Worm (Caenorhabditis elegans) whole organism, L4 larva: ENCODE measurements around the gene ZK688.1.

ENCODE experiments used
- F10B5.3 ChIP-seq: sonication (generic microtip); optimal IDR thresholded peaks from 2 replicates; lab custom pipeline; 2016; ENCODE audit warnings: mild to moderate bottlenecking, missing genetic modification characterization, missing compliant biosample characterization
- F49E8.2 ChIP-seq: sonication (generic microtip); optimal IDR thresholded peaks from 2 replicates; lab custom pipeline; 2016; ENCODE audit warnings: missing compliant biosample characterization, mild to moderate bottlenecking, missing genetic modification characterization, borderline replicate concordance
- T26A8.4 ChIP-seq: fragments of 200-800 bp; sonication (Bioruptor generic); IDR thresholded peaks from 2 replicates; pipeline ENCODE4 v1.3.6; 2022; ENCODE audit warnings: missing genetic modification characterization, missing compliant biosample characterization
- Y105C5A.15 ChIP-seq: fragments of 200-800 bp; sonication (Bioruptor generic); IDR thresholded peaks from 2 replicates; pipeline ENCODE4 v1.3.6; 2022; ENCODE audit warnings: missing genetic modification characterization, missing compliant biosample characterization
- Y5F2A.4 ChIP-seq: fragments of 200-800 bp; sonication (Bioruptor generic); optimal IDR thresholded peaks from 2 replicates; lab custom pipeline; 2018; ENCODE audit warnings: mild to moderate bottlenecking, missing genetic modification characterization, missing compliant biosample characterization
- Y75B8A.6 ChIP-seq: fragments of 200-800 bp; sonication (Bioruptor generic); IDR thresholded peaks from 2 replicates; pipeline ENCODE4 v1.3.6; 2022; ENCODE audit warnings: missing genetic modification reagents, missing genetic modification characterization, missing compliant biosample characterization
- aha-1 ChIP-seq: fragments of 150-350 bp; peaks from one replicate; lab custom pipeline; 2014; ENCODE audit warnings: missing biosample characterization, missing genetic modification characterization
- daf-12 ChIP-seq: fragments of 150-350 bp; optimal IDR thresholded peaks from 2 replicates; lab custom pipeline; 2014; ENCODE audit warnings: missing biosample characterization, missing genetic modification reagents, missing genetic modification characterization
- daf-16 ChIP-seq, 3 experiments: sonication (generic microtip); optimal IDR thresholded peaks; 2 replicates each; lab custom pipeline; 2016 to 2017; ENCODE audit warnings: missing genetic modification characterization in 3 of 3, missing genetic modification reagents in 3 of 3, mild to moderate bottlenecking in 2 of 3, missing compliant biosample characterization in 2 of 3, missing biosample characterization in 1 of 3, moderate library complexity in 1 of 3
- daf-19 ChIP-seq: fragments of 200-800 bp; sonication (Bioruptor generic); conservative IDR thresholded peaks from 2 replicates; pipeline ENCODE4 v1.3.6; 2022; ENCODE audit warnings: missing genetic modification characterization, missing compliant biosample characterization
- daf-8 ChIP-seq: fragments of 200-800 bp; sonication (Bioruptor generic); IDR thresholded peaks from 2 replicates; pipeline ENCODE4 v1.3.6; 2022; ENCODE audit warnings: missing genetic modification characterization, missing compliant biosample characterization
- dmd-8 ChIP-seq: fragments of 200-800 bp; sonication (Bioruptor generic); IDR thresholded peaks from 2 replicates; pipeline ENCODE4 v1.3.6; 2022; ENCODE audit warnings: missing genetic modification characterization, missing compliant biosample characterization
- egl-43 ChIP-seq: fragments of 200-800 bp; sonication (Bioruptor generic); IDR thresholded peaks from 2 replicates; pipeline ENCODE4 v1.3.6; 2022; ENCODE audit warnings: missing genetic modification reagents, missing genetic modification characterization, missing compliant biosample characterization
- gei-8 ChIP-seq: fragments of 200-800 bp; sonication (Bioruptor generic); optimal IDR thresholded peaks from 2 replicates; lab custom pipeline; 2018; ENCODE audit warnings: mild to moderate bottlenecking, missing genetic modification characterization, missing compliant biosample characterization
- hlh-30 ChIP-seq: sonication (generic microtip); optimal IDR thresholded peaks from 2 replicates; lab custom pipeline; 2017; ENCODE audit warnings: antibody characterized with exemption, mild to moderate bottlenecking, missing genetic modification characterization, missing compliant biosample characterization; ENCODE audit not compliant: insufficient read depth
- lin-38 ChIP-seq: fragments of 200-800 bp; sonication (Bioruptor generic); IDR thresholded peaks from 2 replicates; pipeline ENCODE4 v1.3.6; 2022; ENCODE audit warnings: missing genetic modification reagents, missing genetic modification characterization, missing compliant biosample characterization
- lin-39 ChIP-seq: fragments of 150-350 bp; optimal IDR thresholded peaks from 2 replicates; lab custom pipeline; 2014; ENCODE audit warnings: missing biosample characterization, missing genetic modification reagents, missing genetic modification characterization
- lsy-2 ChIP-seq, 2 experiments: fragments of 150-350 bp in 1 of 2; sonication (generic microtip) in 1 of 2; optimal IDR thresholded peaks; 2 replicates each; lab custom pipeline; 2014 to 2017; ENCODE audit warnings: missing biosample characterization in 2 of 2, missing genetic modification characterization in 2 of 2
- mdl-1 ChIP-seq, 2 experiments: fragments of 150-350 bp in 1 of 2; sonication (generic microtip) in 1 of 2; optimal IDR thresholded peaks; 2 replicates each; lab custom pipeline; 2014 to 2017; ENCODE audit warnings: missing biosample characterization in 2 of 2, missing genetic modification characterization in 2 of 2
- mep-1 ChIP-seq: fragments of 150-350 bp; sonication (generic microtip); optimal IDR thresholded peaks from 3 replicates; lab custom pipeline; 2014; ENCODE audit warnings: missing biosample characterization, missing genetic modification characterization
- nhr-102 ChIP-seq: sonication (generic microtip); optimal IDR thresholded peaks from 2 replicates; lab custom pipeline; 2016; ENCODE audit warnings: mild to moderate bottlenecking, missing genetic modification characterization, moderate library complexity, missing compliant biosample characterization
- nhr-111 ChIP-seq: fragments of 200-800 bp; sonication (Bioruptor generic); optimal IDR thresholded peaks from 2 replicates; lab custom pipeline; 2018; ENCODE audit warnings: mild to moderate bottlenecking, missing genetic modification characterization, missing compliant biosample characterization
- nhr-28 ChIP-seq: fragments of 150-350 bp; optimal IDR thresholded peaks from 2 replicates; lab custom pipeline; 2014; ENCODE audit warnings: missing biosample characterization, missing genetic modification characterization
- nhr-41 ChIP-seq: fragments of 200-800 bp; sonication (Bioruptor generic); IDR thresholded peaks from 2 replicates; pipeline ENCODE4 v1.3.6; 2022; ENCODE audit warnings: missing genetic modification reagents, missing genetic modification characterization, missing compliant biosample characterization
- nhr-48 ChIP-seq: sonication (generic microtip); optimal IDR thresholded peaks from 2 replicates; lab custom pipeline; 2016; ENCODE audit warnings: mild to moderate bottlenecking, missing genetic modification characterization, missing compliant biosample characterization
- nhr-6 ChIP-seq: fragments of 150-350 bp; optimal IDR thresholded peaks from 2 replicates; lab custom pipeline; 2014; ENCODE audit warnings: missing biosample characterization, missing genetic modification characterization
- nhr-77 ChIP-seq: fragments of 150-350 bp; optimal IDR thresholded peaks from 2 replicates; lab custom pipeline; 2014; ENCODE audit warnings: missing biosample characterization, missing genetic modification characterization
- pqm-1 ChIP-seq: sonication (generic microtip); optimal IDR thresholded peaks from 2 replicates; lab custom pipeline; 2017; ENCODE audit warnings: missing biosample characterization, missing genetic modification characterization
- saeg-2 ChIP-seq: fragments of 200-800 bp; sonication (Bioruptor generic); IDR thresholded peaks from 2 replicates; pipeline ENCODE4 v1.3.6; 2022; ENCODE audit warnings: missing genetic modification reagents, missing genetic modification characterization, missing compliant biosample characterization
- snpc-1.2 ChIP-seq: fragments of 200-800 bp; sonication (Bioruptor generic); IDR thresholded peaks from 2 replicates; pipeline ENCODE4 v1.3.6; 2022; ENCODE audit warnings: missing genetic modification reagents, missing genetic modification characterization, missing compliant biosample characterization
- spr-1 ChIP-seq: sonication (generic microtip); optimal IDR thresholded peaks from 2 replicates; lab custom pipeline; 2016; ENCODE audit warnings: mild to moderate bottlenecking, missing genetic modification characterization, missing compliant biosample characterization
- unc-39 ChIP-seq: sonication (generic microtip); optimal IDR thresholded peaks from 2 replicates; lab custom pipeline; 2017; ENCODE audit warnings: missing biosample characterization, missing genetic modification characterization
- unc-62 ChIP-seq, 3 experiments: fragments of 150-350 bp in 1 of 3; sonication (generic microtip); optimal IDR thresholded peaks in 2 of 3; peaks in 1 of 3; 1 replicate in 1 of 3; 2 replicates in 2 of 3; lab custom pipeline; 2014 to 2017; ENCODE audit warnings: missing biosample characterization in 3 of 3, missing genetic modification characterization in 3 of 3, missing genetic modification reagents in 3 of 3, missing genotype in 1 of 3
- zag-1 ChIP-seq: fragments of 150-350 bp; optimal IDR thresholded peaks from 2 replicates; lab custom pipeline; 2014; ENCODE audit warnings: missing biosample characterization, missing genetic modification characterization
- zfp-2 ChIP-seq: sonication (generic microtip); optimal IDR thresholded peaks from 2 replicates; lab custom pipeline; 2016; ENCODE audit warnings: mild to moderate bottlenecking, missing genetic modification characterization, missing compliant biosample characterization
- zip-2 ChIP-seq: fragments of 150-350 bp; optimal IDR thresholded peaks from 2 replicates; lab custom pipeline; 2014; ENCODE audit warnings: missing biosample characterization, missing genetic modification characterization
- ztf-11 ChIP-seq: fragments of 150-350 bp; optimal IDR thresholded peaks from 2 replicates; lab custom pipeline; 2014; ENCODE audit warnings: missing biosample characterization, missing genetic modification characterization
- ztf-7 ChIP-seq: fragments of 150-350 bp; optimal IDR thresholded peaks from 2 replicates; lab custom pipeline; 2014; ENCODE audit warnings: missing biosample characterization, missing genetic modification characterization

Gene ZK688.1

ce11 chrIII:7865238-7865761, 44.1 kb upstream of the ZK688.1 start, which contains the start of gene slc-17.3:
Gene slc-17.3, minus strand, starts transcription at chrIII:7865288.
- TF ChIP-seq aha-1 (tag; lab: Kevin White, UChicago) (peak; percentile 31), pqm-1 (tag; lab: Kevin White, UChicago) (peak; percentile 1), nhr-28 (tag; lab: Kevin White, UChicago) (peak; percentile 44), nhr-77 (tag; lab: Kevin White, UChicago) (peak; percentile 16), daf-8 (GFP tag; lab: Robert Waterston, UW) (no peak), nhr-48 (no peak), hlh-30 (no peak)

- TF ChIP-seq daf-16 (GFP tag; optimal IDR thresholded peaks at IDR 0.05; lab: Kevin White, UChicago) (no peak), daf-16 (tag; optimal IDR thresholded peaks at IDR 0.05; lab: Kevin White, UChicago) (no peak), egl-43 (no peak), lin-39 (tag; lab: Kevin White, UChicago) (no peak), zip-2 (no peak), nhr-41 (no peak), ztf-11 (tag; lab: Kevin White, UChicago) (no peak), hlh-30 (no peak), F10B5.3 (tag; lab: Kevin White, UChicago) (no peak), unc-39 (tag; lab: Kevin White, UChicago) (no peak), ztf-7 (tag; lab: Kevin White, UChicago) (no peak), gei-8 (GFP tag; lab: Kevin White, UChicago) (no peak), mep-1 (tag; lab: Kevin White, UChicago) (no peak)
Measured at ce11 chrIII:7866189-7866588, 43.2 kb upstream of the ZK688.1 start, which contains the start of gene cup-4. Gene cup-4, plus strand, starts transcription at chrIII:7866489.

ce11 chrIII:7872776-7873175, 36.6 kb upstream of the ZK688.1 start:
- TF ChIP-seq zfp-2 (tag; lab: Kevin White, UChicago) (no peak), lin-38 (GFP tag; lab: Robert Waterston, UW) (no peak), mdl-1 (tag; optimal IDR thresholded peaks at IDR 0.05; lab: Kevin White, UChicago) (peak in 1 of 2 experiments; percentile 23), T26A8.4 (GFP tag; lab: Robert Waterston, UW) (no peak), gei-8 (GFP tag; lab: Kevin White, UChicago) (no peak), nhr-28 (tag; lab: Kevin White, UChicago) (peak; percentile 48), zag-1 (no peak), Y105C5A.15 (GFP tag; lab: Robert Waterston, UW) (no peak), unc-62 (GFP tag; optimal IDR thresholded peaks at IDR 0.05 in 1 of 2; lab: Kevin White, UChicago) (peak in 1 of 2 experiments; percentile 56), unc-62 (tag; optimal IDR thresholded peaks at IDR 0.05; lab: Kevin White, UChicago) (no peak), hlh-30 (peak; percentile 24), nhr-41 (no peak), snpc-1.2 (GFP tag; lab: Robert Waterston, UW) (no peak)

ce11 chrIII:7873481-7873880, 35.9 kb upstream of the ZK688.1 start, which contains the start of gene tyr-1:
Gene tyr-1, plus strand, starts transcription at chrIII:7873781.
- TF ChIP-seq Y75B8A.6 = no peak
- TF ChIP-seq daf-19 (GFP tag; lab: Robert Waterston, UW) = no peak
- TF ChIP-seq ztf-7 (tag; lab: Kevin White, UChicago) = no peak
- no peak for TF ChIP-seq Y5F2A.4 (GFP tag; lab: Kevin White, UChicago)
- TF ChIP-seq saeg-2 = no peak
- TF ChIP-seq unc-39 (tag; lab: Kevin White, UChicago) = no peak
- no peak for TF ChIP-seq nhr-102 (tag; lab: Kevin White, UChicago)
- no peak for TF ChIP-seq spr-1 (tag; lab: Kevin White, UChicago)
- no peak for TF ChIP-seq dmd-8 (GFP tag; lab: Robert Waterston, UW)
- TF ChIP-seq nhr-6 (tag; lab: Kevin White, UChicago) = no peak
- no peak for TF ChIP-seq nhr-111 (GFP tag; lab: Kevin White, UChicago)
- no peak for TF ChIP-seq mep-1 (tag; lab: Kevin White, UChicago)
- TF ChIP-seq daf-12 (tag; lab: Kevin White, UChicago) = no peak
- no peak for TF ChIP-seq aha-1 (tag; lab: Kevin White, UChicago)
- no peak for TF ChIP-seq lin-38 (GFP tag; lab: Robert Waterston, UW)
- TF ChIP-seq F49E8.2 = no peak
- no peak for TF ChIP-seq T26A8.4 (GFP tag; lab: Robert Waterston, UW)
- no peak for TF ChIP-seq lsy-2 (tag; optimal IDR thresholded peaks at IDR 0.05; lab: Kevin White, UChicago)
- no peak for TF ChIP-seq nhr-41
- TF ChIP-seq, all 104 proteins: peak for 0
